Fruit fly (Drosophila melanogaster) whole organism, embryonic: ENCODE results near the gene PRL-1.

ENCODE experiments used
- Atf6 ChIP-seq: fragments of 200-800 bp; sonication (Bioruptor generic); IDR thresholded peaks from 2 replicates; pipeline ENCODE4 v1.3.6; 2022; ENCODE audit warnings: missing biosample characterization, missing genetic modification characterization
- Bgb ChIP-seq: fragments of 200-800 bp; sonication (Bioruptor generic); IDR thresholded peaks from 2 replicates; pipeline ENCODE4 v1.3.6; 2022; ENCODE audit warnings: missing biosample characterization, missing genetic modification characterization; ENCODE audit not compliant: partially characterized antibody
- CG10462 ChIP-seq: fragments of 200-800 bp; sonication (Bioruptor generic); optimal IDR thresholded peaks from 2 replicates; lab custom pipeline; 2016; ENCODE audit warnings: missing biosample characterization, missing genetic modification characterization
- CG11456 ChIP-seq: fragments of 200-800 bp; sonication (Bioruptor generic); IDR thresholded peaks from 3 replicates; pipeline ENCODE4 v1.3.6; 2022; ENCODE audit warnings: missing biosample characterization, missing genetic modification characterization
- CG12071 ChIP-seq: fragments of 200-800 bp; sonication (Bioruptor generic); optimal IDR thresholded peaks from 3 replicates; lab custom pipeline; 2018; ENCODE audit warnings: missing biosample characterization, mild to moderate bottlenecking, missing genetic modification characterization
- CG15073 ChIP-seq: fragments of 200-800 bp; sonication (Bioruptor generic); optimal IDR thresholded peaks from 2 replicates; lab custom pipeline; 2016; ENCODE audit warnings: missing biosample characterization, missing genetic modification characterization
- CG1529 ChIP-seq: fragments of 200-800 bp; sonication (Bioruptor generic); optimal IDR thresholded peaks from 3 replicates; lab custom pipeline; 2018; ENCODE audit warnings: missing biosample characterization, missing genetic modification characterization
- CG15601 ChIP-seq: fragments of 200-800 bp; sonication (Bioruptor generic); optimal IDR thresholded peaks from 3 replicates; lab custom pipeline; 2019; ENCODE audit warnings: missing biosample characterization, mild to moderate bottlenecking, missing genetic modification characterization, moderate library complexity
- CG16815 ChIP-seq: fragments of 200-800 bp; sonication (Bioruptor generic); optimal IDR thresholded peaks from 3 replicates; lab custom pipeline; 2017; ENCODE audit warnings: missing biosample characterization, mild to moderate bottlenecking, missing genetic modification characterization
- CG17361 ChIP-seq: fragments of 200-800 bp; sonication (Bioruptor generic); IDR thresholded peaks from 3 replicates; pipeline ENCODE4 v1.3.6; 2022; ENCODE audit warnings: missing biosample characterization, missing genetic modification characterization
- CG17912 ChIP-seq: fragments of 200-800 bp; sonication (Bioruptor generic); optimal IDR thresholded peaks from 2 replicates; lab custom pipeline; 2018; ENCODE audit warnings: missing biosample characterization, mild to moderate bottlenecking, missing genetic modification characterization
- CG31224 ChIP-seq: fragments of 200-800 bp; sonication (Bioruptor generic); IDR thresholded peaks from 2 replicates; pipeline ENCODE4 v1.3.6; 2022; ENCODE audit warnings: missing biosample characterization, missing genetic modification characterization
- CG3163 ChIP-seq: fragments of 200-800 bp; sonication (Bioruptor generic); optimal IDR thresholded peaks from 3 replicates; lab custom pipeline; 2016; ENCODE audit warnings: missing biosample characterization, missing genetic modification characterization
- CG34224 ChIP-seq: fragments of 200-800 bp; sonication (Bioruptor generic); IDR thresholded peaks from 3 replicates; pipeline ENCODE4 v1.3.6; 2022; ENCODE audit warnings: missing biosample characterization, missing genetic modification characterization; ENCODE audit not compliant: partially characterized antibody
- CG4404 ChIP-seq: fragments of 200-800 bp; sonication (Bioruptor generic); IDR thresholded peaks from 2 replicates; pipeline ENCODE4 v1.3.6; 2022; ENCODE audit warnings: missing biosample characterization, missing genetic modification characterization
- CG5180 ChIP-seq: fragments of 200-800 bp; sonication (Bioruptor generic); optimal IDR thresholded peaks from 3 replicates; lab custom pipeline; 2017; ENCODE audit warnings: missing biosample characterization, missing genetic modification characterization, mild to moderate bottlenecking, moderate library complexity, missing genetic modification reagents
- CG5953 ChIP-seq: fragments of 200-800 bp; sonication (Bioruptor generic); IDR thresholded peaks from 2 replicates; pipeline ENCODE4 v1.3.6; 2022; ENCODE audit warnings: missing biosample characterization, missing genetic modification characterization
- CG9215 ChIP-seq: fragments of 200-800 bp; sonication (Bioruptor generic); IDR thresholded peaks from 2 replicates; pipeline ENCODE4 v1.3.6; 2022; ENCODE audit warnings: missing biosample characterization, missing genetic modification characterization
- CG9817 ChIP-seq: fragments of 200-800 bp; sonication (Bioruptor generic); optimal IDR thresholded peaks from 2 replicates; lab custom pipeline; 2018; ENCODE audit warnings: missing biosample characterization, mild to moderate bottlenecking, missing genetic modification characterization, moderate library complexity
- CG9876 ChIP-seq: fragments of 200-800 bp; sonication (Bioruptor generic); optimal IDR thresholded peaks from 2 replicates; lab custom pipeline; 2016; ENCODE audit warnings: missing biosample characterization, missing genetic modification characterization
- Dip2 ChIP-seq: fragments of 200-800 bp; sonication (Bioruptor generic); IDR thresholded peaks from 2 replicates; pipeline ENCODE4 v1.3.6; 2022; ENCODE audit warnings: missing biosample characterization, missing genetic modification characterization
- Doc2 ChIP-seq: fragments of 200-800 bp; sonication (Bioruptor generic); IDR thresholded peaks from 2 replicates; pipeline ENCODE4 v1.3.6; 2022; ENCODE audit warnings: missing biosample characterization, missing genetic modification characterization
- Elba2 ChIP-seq: fragments of 200-800 bp; sonication (Bioruptor generic); optimal IDR thresholded peaks from 3 replicates; lab custom pipeline; 2016; ENCODE audit warnings: missing biosample characterization, missing genetic modification characterization
- Gug ChIP-seq: fragments of 200-800 bp; sonication (Bioruptor generic); IDR thresholded peaks from 4 replicates; pipeline ENCODE4 v1.3.6; 2022; ENCODE audit warnings: missing biosample characterization, missing genetic modification characterization
- HmgZ ChIP-seq: fragments of 200-800 bp; sonication (Bioruptor generic); optimal IDR thresholded peaks from 2 replicates; lab custom pipeline; 2018; ENCODE audit warnings: missing biosample characterization, mild to moderate bottlenecking, missing genetic modification characterization
- Kr ChIP-seq: fragments of 200-800 bp; sonication (Bioruptor generic); optimal IDR thresholded peaks from 2 replicates; lab custom pipeline; 2017; ENCODE audit warnings: missing biosample characterization, mild to moderate bottlenecking, missing genetic modification characterization
- Stat92E ChIP-seq, 3 experiments: fragments of >200 bp in 2 of 3; fragments of 200-800 bp in 1 of 3; sonication (Bioruptor generic) in 1 of 3; optimal IDR thresholded peaks; 2 replicates each; lab custom pipeline; 2017 to 2019; ENCODE audit warnings: missing biosample characterization in 3 of 3, missing genetic modification characterization in 3 of 3, mild to moderate bottlenecking in 1 of 3, moderate library complexity in 1 of 3
- btn ChIP-seq: fragments of 200-800 bp; sonication (Bioruptor generic); optimal IDR thresholded peaks from 2 replicates; lab custom pipeline; 2016; ENCODE audit warnings: missing biosample characterization, missing genetic modification characterization
- chif ChIP-seq, 2 experiments: fragments of 200-800 bp; sonication (Bioruptor generic); optimal IDR thresholded peaks; 3 replicates each; lab custom pipeline; 2016; ENCODE audit warnings: missing biosample characterization in 2 of 2, missing genetic modification characterization in 2 of 2
- dan ChIP-seq: fragments of 200-800 bp; sonication (Bioruptor generic); IDR thresholded peaks from 2 replicates; pipeline ENCODE4 v1.3.6; 2022; ENCODE audit warnings: missing biosample characterization, missing genetic modification characterization
- dysf ChIP-seq: fragments of 200-800 bp; sonication (Bioruptor generic); IDR thresholded peaks from 3 replicates; pipeline ENCODE4 v1.3.6; 2022; ENCODE audit warnings: missing biosample characterization, missing genetic modification characterization
- fd96Cb ChIP-seq: fragments of 200-800 bp; sonication (Bioruptor generic); optimal IDR thresholded peaks from 2 replicates; lab custom pipeline; 2018; ENCODE audit warnings: missing biosample characterization, mild to moderate bottlenecking, missing genetic modification characterization, moderate library complexity
- gcm ChIP-seq: fragments of 200-800 bp; sonication (Bioruptor generic); optimal IDR thresholded peaks from 2 replicates; lab custom pipeline; 2019; ENCODE audit warnings: missing biosample characterization, mild to moderate bottlenecking, missing genetic modification characterization, moderate library complexity
- ind ChIP-seq: fragments of 200-800 bp; sonication (Bioruptor generic); optimal IDR thresholded peaks from 3 replicates; lab custom pipeline; 2016; ENCODE audit warnings: missing biosample characterization, missing genetic modification characterization
- lbe ChIP-seq: fragments of 200-800 bp; sonication (Bioruptor generic); optimal IDR thresholded peaks from 2 replicates; lab custom pipeline; 2016; ENCODE audit warnings: missing biosample characterization, mild to moderate bottlenecking, missing genetic modification characterization
- pb ChIP-seq: fragments of 200-800 bp; sonication (Bioruptor generic); optimal IDR thresholded peaks from 3 replicates; lab custom pipeline; 2016; ENCODE audit warnings: missing biosample characterization, missing genetic modification characterization
- pho ChIP-seq: fragments of 200-800 bp; sonication (Bioruptor generic); optimal IDR thresholded peaks from 2 replicates; lab custom pipeline; 2016; ENCODE audit warnings: missing biosample characterization, missing genetic modification characterization
- ranshi ChIP-seq: fragments of 200-800 bp; sonication (Bioruptor generic); IDR thresholded peaks from 2 replicates; pipeline ENCODE4 v1.3.6; 2022; ENCODE audit warnings: missing biosample characterization, missing genetic modification characterization
- ro ChIP-seq: fragments of 200-800 bp; sonication (Bioruptor generic); IDR thresholded peaks from 2 replicates; pipeline ENCODE4 v1.3.6; 2022; ENCODE audit warnings: missing biosample characterization, missing genetic modification characterization
- so ChIP-seq: fragments of 200-800 bp; sonication (Bioruptor generic); IDR thresholded peaks from 3 replicates; pipeline ENCODE4 v1.3.6; 2022; ENCODE audit warnings: missing biosample characterization, missing genetic modification characterization
- vfl ChIP-seq: fragments of 200-800 bp; sonication (Bioruptor generic); optimal IDR thresholded peaks from 2 replicates; lab custom pipeline; 2016; ENCODE audit warnings: missing biosample characterization, missing genetic modification characterization

PRL-1 gene

DNA sequence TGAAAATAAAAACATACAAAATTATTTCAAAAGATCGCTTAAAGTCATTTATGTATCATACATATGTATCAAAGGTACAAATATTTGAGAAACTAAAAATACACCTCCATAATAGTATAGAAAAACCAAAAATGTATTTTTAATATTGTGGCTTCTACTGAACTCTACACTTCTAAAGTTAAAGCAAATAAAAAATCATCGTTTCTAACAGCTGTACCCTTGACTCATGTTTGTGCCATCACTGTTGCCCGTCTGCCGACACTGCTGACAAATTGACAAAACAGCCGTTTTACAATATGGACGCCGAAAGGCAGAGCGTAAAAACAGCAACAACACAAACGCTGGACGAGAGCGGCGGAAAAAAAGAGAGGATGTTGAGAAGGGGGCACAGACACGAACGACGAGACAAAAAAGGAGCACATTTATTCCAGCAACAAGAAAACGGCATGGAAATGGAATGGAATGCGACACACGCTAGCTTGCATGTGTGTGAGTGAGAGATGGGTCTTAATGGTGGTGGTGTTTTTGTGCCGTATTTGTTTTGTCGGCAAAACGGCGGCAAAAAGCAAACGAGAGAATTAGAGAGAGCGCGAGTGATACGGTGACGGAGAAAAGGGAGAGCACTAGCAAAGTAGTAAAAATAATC is 29.1 kb upstream of the PRL-1 start (continued):
- TF ChIP-seq CG15073 (GFP tag; lab: Kevin White, UChicago) (peak; percentile 98), CG3163 (GFP tag; lab: Kevin White, UChicago) (peak; percentile 65), pho (GFP tag; lab: Kevin White, UChicago) (peak; percentile 85), CG9876 (GFP tag; lab: Kevin White, UChicago) (peak; percentile 68), CG9817 (tag; lab: Kevin White, UChicago) (peak; percentile 74), CG1529 (GFP tag; lab: Kevin White, UChicago) (peak; percentile 70), HmgZ (tag; lab: Kevin White, UChicago) (peak; percentile 59), btn (GFP tag; lab: Kevin White, UChicago) (no peak), Kr (GFP tag; lab: Kevin White, UChicago) (no peak), CG16815 (GFP tag; lab: Kevin White, UChicago) (peak; percentile 79), CG31224 (GFP tag; lab: Robert Waterston, UW) (no peak), Elba2 (GFP tag; lab: Kevin White, UChicago) (no peak), CG17361 (GFP tag; lab: Robert Waterston, UW) (no peak), Gug (GFP tag; lab: Robert Waterston, UW) (peak; percentile 91), Doc2 (GFP tag; lab: Robert Waterston, UW) (no peak), CG15601 (peak; percentile 68), CG10462 (GFP tag; lab: Kevin White, UChicago) (peak; percentile 71), gcm (GFP tag; lab: Kevin White, UChicago) (peak; percentile 78), CG34224 (GFP tag; lab: Robert Waterston, UW) (no peak), ind (GFP tag; lab: Kevin White, UChicago) (peak; percentile 84), so (GFP tag; lab: Robert Waterston, UW) (no peak), CG9215 (GFP tag; lab: Robert Waterston, UW) (no peak), fd96Cb (peak; percentile 83), lbe (no peak), dan (GFP tag; lab: Robert Waterston, UW) (no peak), CG5953 (GFP tag; lab: Robert Waterston, UW) (no peak), CG11456 (GFP tag; lab: Robert Waterston, UW) (no peak), pb (peak; percentile 83), Bgb (GFP tag; lab: Robert Waterston, UW) (no peak), vfl (GFP tag; lab: Kevin White, UChicago) (peak; percentile 45), CG12071 (GFP tag; lab: Kevin White, UChicago) (peak; percentile 78), Stat92E (GFP tag; optimal IDR thresholded peaks at IDR 0.05; lab: Kevin White, UChicago) (no peak), Dip2 (no peak), ranshi (GFP tag; lab: Robert Waterston, UW) (no peak), Atf6 (no peak), ro (GFP tag; lab: Robert Waterston, UW) (no peak), CG4404 (no peak), chif (GFP tag; optimal IDR thresholded peaks at IDR 0.05; lab: Kevin White, UChicago) (peak; percentile 43 to 74), CG5180 (peak; percentile 62), dysf (GFP tag; lab: Robert Waterston, UW) (no peak), CG17912 (GFP tag; lab: Kevin White, UChicago) (peak; percentile 40)
